Worm (Caenorhabditis elegans): Measurements from ENCODE around the gene his-60.

- TF ChIP-seq unc-39 (tag; optimal IDR thresholded peaks at IDR 0.05) (no peak), ama-1 (optimal IDR thresholded peaks at IDR 0.05) (no peak), R02D3.7 (tag; optimal IDR thresholded peaks at IDR 0.05) (no peak), ztf-11 (tag; optimal IDR thresholded peaks at IDR 0.05) (no peak), aly-2 (tag; optimal IDR thresholded peaks at IDR 0.05) (no peak), ceh-82 (tag; optimal IDR thresholded peaks at IDR 0.05) (no peak), zag-1 (tag; optimal IDR thresholded peaks at IDR 0.05) (no peak), pqm-1 (tag; optimal IDR thresholded peaks at IDR 0.05) (no peak), snpc-4 (tag; optimal IDR thresholded peaks at IDR 0.05) (no peak), pha-4 (tag; optimal IDR thresholded peaks at IDR 0.05) (no peak), sea-2 (GFP tag; optimal IDR thresholded peaks at IDR 0.05) (no peak), elt-3 (tag; optimal IDR thresholded peaks at IDR 0.05) (no peak), tbx-2 (tag; optimal IDR thresholded peaks at IDR 0.05) (no peak)
Measured at ce11 chrIV:7510829-7511228, 23.0 kb upstream of the his-60 start.

Data from whole organism, L3 larva.